Worm (Caenorhabditis elegans): ENCODE results near the gene npr-31.

Gene npr-31

DNA sequence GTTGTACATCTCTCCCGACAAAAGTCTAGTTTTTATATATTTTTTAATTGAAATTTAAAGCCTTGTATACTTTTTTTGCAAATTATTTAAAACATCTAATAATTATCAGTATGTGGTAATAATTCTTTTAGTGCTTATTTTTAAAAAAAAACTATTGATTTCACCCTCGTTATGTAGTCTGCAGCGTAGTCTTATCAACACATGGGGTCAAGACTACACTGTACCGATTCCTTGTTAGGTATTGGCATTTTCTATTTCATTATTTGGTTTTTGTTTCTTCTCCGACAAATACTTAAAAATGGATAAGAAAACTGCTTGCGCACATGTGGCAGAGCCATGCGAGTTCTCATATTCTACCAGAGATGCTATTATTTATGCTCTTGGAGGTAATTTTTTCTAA, 51.6 kb downstream of the npr-31 start, which contains the start of gene maoc-1:
TSS of gene maoc-1 (plus strand) at position 237 of the 400 bp plus-strand sequence.
- TF ChIP-seq hlh-15 (tag; optimal IDR thresholded peaks at IDR 0.05) (no peak), elt-2 (tag; optimal IDR thresholded peaks at IDR 0.05) (peak; percentile 16)

All from whole organism, late embryonic.